Worm (Caenorhabditis elegans) whole organism, L3 larva: Measurements from ENCODE around the gene clec-28.

ENCODE experiments used
- ZK546.5 ChIP-seq: sonication (generic microtip); optimal IDR thresholded peaks from 2 replicates; lab custom pipeline; 2017; ENCODE audit warnings: missing biosample characterization, missing genetic modification characterization
- ama-1 ChIP-seq: fragments of 150-350 bp; optimal IDR thresholded peaks from 2 replicates; lab custom pipeline; 2018
- elt-2 ChIP-seq: sonication (generic microtip); optimal IDR thresholded peaks from 2 replicates; lab custom pipeline; 2016; ENCODE audit warnings: missing genetic modification reagents, mild to moderate bottlenecking, missing genetic modification characterization, missing compliant biosample characterization
- hmg-11 ChIP-seq: sonication (generic microtip); optimal IDR thresholded peaks from 2 replicates; lab custom pipeline; 2016; ENCODE audit warnings: missing genetic modification characterization, missing compliant biosample characterization
- lin-39 ChIP-seq: fragments of 150-350 bp; optimal IDR thresholded peaks from 2 replicates; lab custom pipeline; 2018; ENCODE audit warnings: missing biosample characterization, missing genetic modification reagents, missing genetic modification characterization
- nhr-11 ChIP-seq: fragments of 150-350 bp; optimal IDR thresholded peaks from 2 replicates; lab custom pipeline; 2014; ENCODE audit warnings: missing biosample characterization, missing genetic modification characterization
- zag-1 ChIP-seq: fragments of 150-350 bp; optimal IDR thresholded peaks from 2 replicates; lab custom pipeline; 2014; ENCODE audit warnings: missing biosample characterization, missing genetic modification characterization

DNA sequence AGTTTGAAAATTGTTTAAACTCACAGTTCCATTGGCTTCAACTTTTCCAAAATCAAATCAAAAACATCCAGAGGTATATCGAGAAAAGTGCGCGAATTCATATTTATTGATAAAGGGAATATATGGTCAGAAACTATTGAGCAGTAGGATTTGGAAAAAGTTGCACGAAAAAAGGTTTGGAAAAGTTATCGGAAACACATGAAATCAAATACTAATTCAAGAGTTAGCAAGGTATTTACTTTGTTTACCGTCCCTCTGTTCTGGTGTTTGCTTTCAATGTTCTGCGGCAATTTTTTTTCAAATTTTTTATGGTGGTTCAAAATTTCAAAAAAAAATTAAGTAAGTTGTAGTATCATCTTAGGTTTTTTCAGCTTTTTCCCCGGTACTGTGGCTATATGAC, 33.9 kb downstream of the clec-28 start, which contains the start of gene fbxa-45:
- TF ChIP-seq ama-1 (no peak), elt-2 (tag; lab: Kevin White, UChicago) (no peak), lin-39 (tag; lab: Kevin White, UChicago) (no peak), ZK546.5 (tag; lab: Kevin White, UChicago) (no peak), hmg-11 (tag; lab: Kevin White, UChicago) (no peak), zag-1 (no peak), nhr-11 (tag; lab: Kevin White, UChicago) (no peak)
